Worm (Caenorhabditis elegans): Measurements from ENCODE around the gene daf-12.

The daf-12 gene

DNA sequence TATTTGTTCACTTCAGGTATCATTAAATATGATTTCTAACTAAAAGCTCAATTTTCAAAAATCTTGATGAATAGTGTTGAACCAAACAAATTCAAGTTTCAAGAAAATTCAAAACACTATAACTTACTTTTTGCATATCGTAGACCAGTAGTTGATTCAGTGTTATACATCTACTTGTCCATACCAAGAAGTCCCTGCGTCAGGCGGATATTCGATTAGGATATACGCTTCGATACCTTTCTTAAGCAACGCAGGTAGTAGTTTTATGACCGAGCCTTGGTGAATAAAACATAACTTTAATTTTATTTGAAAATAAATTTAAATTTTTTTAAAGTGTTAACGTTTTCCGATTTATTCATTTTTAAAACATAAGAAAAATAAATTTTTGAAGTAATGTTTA lies 39.7 kb downstream of the daf-12 start:
- TF ChIP-seq pag-3 (tag; optimal IDR thresholded peaks at IDR 0.05; ENCODE audit: borderline replicate concordance), result no peak
- no peak for TF ChIP-seq ama-1 (optimal IDR thresholded peaks at IDR 0.05)
- TF ChIP-seq K02D7.2 (tag; optimal IDR thresholded peaks at IDR 0.05), result no peak
- TF ChIP-seq rnt-1 (tag; optimal IDR thresholded peaks at IDR 0.05), result no peak
- TF ChIP-seq gmeb-2 (tag; optimal IDR thresholded peaks at IDR 0.05), result no peak
- no peak for TF ChIP-seq fax-1 (tag; optimal IDR thresholded peaks at IDR 0.05)
- TF ChIP-seq ceh-45 (GFP tag; IDR thresholded peaks at IDR 0.05), result no peak
- TF ChIP-seq fkh-6 (tag; optimal IDR thresholded peaks at IDR 0.05), result no peak
- TF ChIP-seq F13H6.1 (tag; optimal IDR thresholded peaks at IDR 0.05), result no peak
- TF ChIP-seq ztf-16 (tag; optimal IDR thresholded peaks at IDR 0.05), result no peak
- TF ChIP-seq ceh-19 (GFP tag; optimal IDR thresholded peaks at IDR 0.05), result no peak
- no peak for TF ChIP-seq fkh-10 (GFP tag; optimal IDR thresholded peaks at IDR 0.05)
- no peak for TF ChIP-seq lim-6 (tag; optimal IDR thresholded peaks at IDR 0.05)
- TF ChIP-seq tbx-2 (tag; optimal IDR thresholded peaks at IDR 0.05), result no peak
- no peak for TF ChIP-seq ceh-18 (tag; optimal IDR thresholded peaks at IDR 0.05)
- TF ChIP-seq hlh-8 (tag; optimal IDR thresholded peaks at IDR 0.05), result no peak
- no peak for TF ChIP-seq unc-42 (tag; optimal IDR thresholded peaks at IDR 0.05)
- no peak for TF ChIP-seq C08G9.2 (tag; optimal IDR thresholded peaks at IDR 0.05)

DNA sequence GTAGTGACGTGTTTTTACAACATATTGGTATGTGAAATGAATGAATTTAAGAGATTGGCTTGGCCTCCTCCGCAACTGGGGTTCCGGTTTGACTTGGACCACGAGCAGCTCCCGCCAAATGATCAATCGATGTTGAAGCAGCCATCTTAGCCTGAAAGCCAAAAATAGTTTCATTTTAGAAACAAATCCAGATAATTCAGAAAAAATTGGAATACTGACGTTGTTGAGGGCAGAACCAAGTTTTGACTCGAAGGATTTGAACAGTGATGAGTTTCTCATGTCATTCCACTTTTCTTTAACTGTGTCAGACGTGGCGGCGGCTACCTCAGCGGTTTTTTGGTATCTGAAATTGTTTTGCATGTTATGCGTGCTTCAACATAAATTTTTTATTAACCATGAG lies 40.2 kb downstream of the daf-12 start:
- TF ChIP-seq pqm-1 (tag; optimal IDR thresholded peaks at IDR 0.05) (no peak), pros-1 (tag; optimal IDR thresholded peaks at IDR 0.05) (no peak), lim-6 (tag; optimal IDR thresholded peaks at IDR 0.05) (no peak), sox-4 (tag; optimal IDR thresholded peaks at IDR 0.05) (no peak), dve-1 (tag; optimal IDR thresholded peaks at IDR 0.05) (no peak), ceh-2 (tag; optimal IDR thresholded peaks at IDR 0.05) (no peak), ceh-45 (GFP tag; IDR thresholded peaks at IDR 0.05) (no peak), hlh-15 (tag; optimal IDR thresholded peaks at IDR 0.05) (no peak), Y22D7AL.16 (tag; optimal IDR thresholded peaks at IDR 0.05) (no peak), unc-3 (GFP tag; conservative IDR thresholded peaks at IDR 0.05) (no peak), unc-3 (tag; optimal IDR thresholded peaks at IDR 0.05) (no peak), mec-3 (tag; optimal IDR thresholded peaks at IDR 0.05; ENCODE audit: borderline replicate concordance) (no peak), T23F11.4 (GFP tag; optimal IDR thresholded peaks at IDR 0.05) (no peak), ceh-9 (tag; optimal IDR thresholded peaks at IDR 0.05) (no peak), fkh-10 (GFP tag; optimal IDR thresholded peaks at IDR 0.05) (no peak), ceh-19 (GFP tag; optimal IDR thresholded peaks at IDR 0.05) (no peak), K09A11.1 (tag; optimal IDR thresholded peaks at IDR 0.05; ENCODE audit: insufficient read depth) (no peak), unc-86 (tag; optimal IDR thresholded peaks at IDR 0.05) (no peak), nhr-11 (tag; optimal IDR thresholded peaks at IDR 0.05) (no peak), pha-2 (tag; optimal IDR thresholded peaks at IDR 0.05) (no peak)

DNA sequence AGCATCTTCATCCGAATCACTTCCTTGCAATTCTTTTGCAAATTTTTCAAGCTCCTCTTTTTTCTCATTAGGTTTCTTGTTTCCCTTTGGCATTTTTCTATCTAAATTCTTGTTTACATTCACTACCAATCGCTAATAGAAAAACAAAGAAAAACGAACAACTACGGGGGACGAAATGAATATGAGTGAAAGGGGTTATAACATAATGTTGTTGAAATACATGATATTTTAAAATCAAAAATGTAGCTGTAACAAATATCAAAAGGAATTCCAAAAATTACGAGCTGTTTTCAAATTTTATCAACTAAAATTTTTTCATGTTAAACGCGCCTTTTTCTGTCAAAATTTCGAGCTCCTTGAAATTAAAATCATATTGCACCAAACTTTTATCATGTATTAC lies 41.3 kb downstream of the daf-12 start, which contains the start of gene F13E6.1:
TSS of gene F13E6.1 (minus strand) at position 101 of the 400 bp plus-strand sequence.
- TF ChIP-seq nhr-11 (tag; optimal IDR thresholded peaks at IDR 0.05) (no peak), pag-3 (tag; optimal IDR thresholded peaks at IDR 0.05; ENCODE audit: borderline replicate concordance) (no peak), ceh-24 (tag; optimal IDR thresholded peaks at IDR 0.05) (no peak), ceh-18 (tag; optimal IDR thresholded peaks at IDR 0.05) (no peak), npax-4 (tag; optimal IDR thresholded peaks at IDR 0.05) (no peak)

DNA sequence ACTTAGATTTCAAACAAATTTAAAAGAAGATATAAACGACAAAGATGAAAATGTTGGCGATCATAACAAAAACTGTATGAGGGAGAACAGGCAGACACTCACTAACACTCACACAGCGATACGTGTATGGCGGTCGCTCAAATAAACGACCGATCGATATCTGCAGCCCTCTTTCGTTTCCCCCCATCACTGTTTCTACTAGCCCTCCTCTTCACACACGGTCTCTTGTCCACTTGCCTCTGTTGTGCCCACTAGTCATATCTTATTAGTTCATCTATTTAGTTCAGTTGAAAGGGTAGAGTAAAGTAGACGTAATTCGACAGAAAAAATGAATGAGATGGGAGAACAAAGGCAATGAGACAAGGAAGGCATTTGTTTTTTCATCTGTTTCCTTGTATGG lies 41.8 kb downstream of the daf-12 start:
- TF ChIP-seq nfya-1 (tag; optimal IDR thresholded peaks at IDR 0.05), result peak; percentile 33
- peak; percentile 23 for TF ChIP-seq ceh-31 (tag; optimal IDR thresholded peaks at IDR 0.05)
- TF ChIP-seq unc-42 (tag; optimal IDR thresholded peaks at IDR 0.05), result peak; percentile 66
- peak; percentile 47 for TF ChIP-seq ceh-48 (tag; optimal IDR thresholded peaks at IDR 0.05)
- TF ChIP-seq nhr-232 (tag; optimal IDR thresholded peaks at IDR 0.05), result no peak
- peak; percentile 66 for TF ChIP-seq tbx-2 (tag; optimal IDR thresholded peaks at IDR 0.05)
- TF ChIP-seq pha-2 (tag; optimal IDR thresholded peaks at IDR 0.05), result no peak

Data from whole organism, late embryonic.